Worm (Caenorhabditis elegans): Measurements from ENCODE around the gene bed-2.

The bed-2 gene

ce11 chrIII:11446826-11447225 lies 23.8 kb downstream of the bed-2 start (continued):
- TF ChIP-seq T20F7.1 (GFP tag; optimal IDR thresholded peaks at IDR 0.05), result no peak

ce11 chrIII:11444796-11445386 lies 25.7 kb downstream of the bed-2 start:
- peak in 1 of 2 experiments; percentile 24 for TF ChIP-seq lsy-2 (tag; optimal IDR thresholded peaks at IDR 0.05)
- peak; percentile 41 for TF ChIP-seq nhr-6 (tag; optimal IDR thresholded peaks at IDR 0.05)
- peak; percentile 98 for TF ChIP-seq nhr-28 (tag; optimal IDR thresholded peaks at IDR 0.05)
- peak in 1 of 2 experiments; percentile 4 for TF ChIP-seq daf-16 (GFP tag; optimal IDR thresholded peaks at IDR 0.05)
- peak; percentile 94 for TF ChIP-seq daf-16 (tag; optimal IDR thresholded peaks at IDR 0.05)
- peak; percentile 83 for TF ChIP-seq hlh-30 (tag; optimal IDR thresholded peaks at IDR 0.05; ENCODE audit: insufficient read depth)
- TF ChIP-seq dve-1 (tag; optimal IDR thresholded peaks at IDR 0.05; ENCODE audit: insufficient read depth), result peak; percentile 69
- no peak for TF ChIP-seq mxl-3 (GFP tag; optimal IDR thresholded peaks at IDR 0.05)
- TF ChIP-seq ctbp-1 (GFP tag; IDR thresholded peaks at IDR 0.05), result no peak
- no peak for TF ChIP-seq mes-2 (tag; optimal IDR thresholded peaks at IDR 0.05; ENCODE audit: poor library complexity, severe bottlenecking)
- peak; percentile 20; the same call in 1 of the 2 replicates for TF ChIP-seq dmd-6 (GFP tag; IDR thresholded peaks at IDR 0.05)
- TF ChIP-seq nhr-11 (tag; optimal IDR thresholded peaks at IDR 0.05), result peak; percentile 12
- TF ChIP-seq arid-1 (GFP tag; conservative IDR thresholded peaks at IDR 0.05), result no peak
- TF ChIP-seq daf-8 (GFP tag; IDR thresholded peaks at IDR 0.05), result no peak
- 0 out of 2 replicates have a peak, but pooled peaks have one; percentile 27 for TF ChIP-seq pha-4 (GFP tag; IDR thresholded peaks at IDR 0.05)
- TF ChIP-seq pha-4 (tag; optimal IDR thresholded peaks at IDR 0.05), result peak; percentile 82
- no peak for TF ChIP-seq aha-1 (tag)
- peak in 1 of 2 experiments; percentile 81 for TF ChIP-seq unc-62 (GFP tag; optimal IDR thresholded peaks at IDR 0.05 in 1 of 2)
- no peak for TF ChIP-seq unc-62 (tag; optimal IDR thresholded peaks at IDR 0.05)
- TF ChIP-seq mep-1 (tag; optimal IDR thresholded peaks at IDR 0.05), result peak; percentile 17
- TF ChIP-seq hlh-11 (tag; optimal IDR thresholded peaks at IDR 0.05), result peak; percentile 85

- no peak for TF ChIP-seq daf-16 (GFP tag; optimal IDR thresholded peaks at IDR 0.05)
- peak; percentile 64 for TF ChIP-seq daf-16 (tag; optimal IDR thresholded peaks at IDR 0.05)
- no peak for TF ChIP-seq unc-62 (GFP tag; optimal IDR thresholded peaks at IDR 0.05 in 1 of 2)
- TF ChIP-seq unc-62 (tag; optimal IDR thresholded peaks at IDR 0.05), result no peak
- peak; percentile 6 for TF ChIP-seq hlh-11 (tag; optimal IDR thresholded peaks at IDR 0.05)
- no peak for TF ChIP-seq ceh-62 (tag; optimal IDR thresholded peaks at IDR 0.05)
- peak; percentile 62 for TF ChIP-seq aha-1 (tag)
- TF ChIP-seq nhr-28 (tag; optimal IDR thresholded peaks at IDR 0.05), result peak; percentile 2
These were observed 27.1 kb downstream of the bed-2 start for ce11 chrIII:11443408-11443994.

DNA sequence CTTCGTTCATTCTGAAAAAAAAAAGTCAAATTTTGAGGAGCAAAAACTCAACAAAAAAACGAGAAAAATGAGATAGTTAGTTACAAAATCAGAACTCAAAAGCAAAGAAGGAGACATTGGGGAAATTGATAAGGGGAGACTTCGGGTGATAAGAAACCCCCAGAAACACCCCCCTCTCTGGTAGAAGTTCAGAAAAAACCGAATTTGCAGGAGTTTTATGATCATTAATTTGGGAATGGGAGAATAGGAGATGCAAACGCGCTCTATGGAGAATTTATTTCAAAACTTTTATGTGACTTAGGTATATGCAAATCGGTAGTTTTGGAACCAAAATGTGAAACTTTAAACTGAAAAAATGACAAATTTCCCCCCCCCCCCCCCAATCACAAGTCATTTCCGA lies 28.1 kb downstream of the bed-2 start, which contains the start of gene sbp-1:
Gene sbp-1 (minus strand): TSS at position 11 of the 400 bp plus-strand sequence.
- TF ChIP-seq F49E8.2 (tag; optimal IDR thresholded peaks at IDR 0.05; ENCODE audit: borderline replicate concordance) (no peak), nhr-28 (tag; optimal IDR thresholded peaks at IDR 0.05) (peak; percentile 56), lin-1 (GFP tag; IDR thresholded peaks at IDR 0.05) (no peak), mxl-2 (GFP tag; conservative IDR thresholded peaks at IDR 0.05) (no peak), pqm-1 (tag; optimal IDR thresholded peaks at IDR 0.05) (peak; percentile 77), snpc-1.2 (GFP tag; IDR thresholded peaks at IDR 0.05) (no peak), dve-1 (tag; optimal IDR thresholded peaks at IDR 0.05; ENCODE audit: insufficient read depth) (peak; percentile 19), ztf-11 (tag; optimal IDR thresholded peaks at IDR 0.05) (no peak), T20F7.1 (GFP tag; optimal IDR thresholded peaks at IDR 0.05) (no peak), T26A8.4 (GFP tag; IDR thresholded peaks at IDR 0.05) (no peak), daf-8 (GFP tag; IDR thresholded peaks at IDR 0.05) (no peak), egl-43 (GFP tag; IDR thresholded peaks at IDR 0.05) (no peak), nhr-10 (tag; optimal IDR thresholded peaks at IDR 0.05) (no peak), nhr-76 (tag; optimal IDR thresholded peaks at IDR 0.05) (no peak), R02D3.7 (tag; optimal IDR thresholded peaks at IDR 0.05) (no peak), daf-16 (GFP tag; optimal IDR thresholded peaks at IDR 0.05) (no peak), daf-16 (tag; optimal IDR thresholded peaks at IDR 0.05) (peak; percentile 10), zip-2 (tag; optimal IDR thresholded peaks at IDR 0.05) (no peak), nhr-25 (tag; optimal IDR thresholded peaks at IDR 0.05; ENCODE audit: borderline replicate concordance, insufficient read depth) (no peak), spr-1 (tag; optimal IDR thresholded peaks at IDR 0.05) (no peak), arid-1 (GFP tag; conservative IDR thresholded peaks at IDR 0.05) (no peak), lin-39 (tag; optimal IDR thresholded peaks at IDR 0.05) (no peak), tra-1 (GFP tag; IDR thresholded peaks at IDR 0.05) (no peak), aha-1 (tag) (no peak), gei-8 (GFP tag; optimal IDR thresholded peaks at IDR 0.05) (no peak), lsy-2 (tag; optimal IDR thresholded peaks at IDR 0.05) (no peak), lin-15B (tag; optimal IDR thresholded peaks at IDR 0.05) (no peak), F26F4.8 (GFP tag; conservative IDR thresholded peaks at IDR 0.05) (no peak), ceh-28 (tag; optimal IDR thresholded peaks at IDR 0.05) (no peak)

Data from whole organism, L4 larva.